Worm (Caenorhabditis elegans) whole organism, mixed stage, embryonic: ENCODE results near the gene mppb-1.

ENCODE experiments used
- M03D4.4 ChIP-seq: sonication (generic microtip); optimal IDR thresholded peaks from 2 replicates; lab custom pipeline; 2017; ENCODE audit warnings: mild to moderate bottlenecking, missing genetic modification characterization, missing compliant biosample characterization
- bed-3 ChIP-seq: fragments of 200-800 bp; sonication (Bioruptor generic); optimal IDR thresholded peaks from 3 replicates; lab custom pipeline; 2018; ENCODE audit warnings: mild to moderate bottlenecking, missing genetic modification characterization, moderate library complexity, missing compliant biosample characterization
- ceh-39 ChIP-seq: fragments of 150-350 bp; optimal IDR thresholded peaks from 2 replicates; lab custom pipeline; 2014; ENCODE audit warnings: missing biosample characterization, missing genetic modification characterization
- ceh-43 ChIP-seq: fragments of 200-800 bp; sonication (Bioruptor generic); optimal IDR thresholded peaks from 2 replicates; lab custom pipeline; 2018; ENCODE audit warnings: mild to moderate bottlenecking, missing genetic modification characterization, moderate library complexity, missing compliant biosample characterization
- ceh-83 ChIP-seq: fragments of 200-800 bp; sonication (Bioruptor generic); optimal IDR thresholded peaks from 2 replicates; lab custom pipeline; 2018; ENCODE audit warnings: mild to moderate bottlenecking, missing genetic modification characterization, missing compliant biosample characterization
- ces-1 ChIP-seq: fragments of 150-350 bp; optimal IDR thresholded peaks from 2 replicates; lab custom pipeline; 2014; ENCODE audit warnings: missing biosample characterization, missing genetic modification reagents, missing genetic modification characterization
- cnd-1 ChIP-seq: fragments of 200-800 bp; sonication (Bioruptor generic); optimal IDR thresholded peaks from 2 replicates; lab custom pipeline; 2018; ENCODE audit warnings: mild to moderate bottlenecking, missing genetic modification characterization, missing compliant biosample characterization
- drap-1 ChIP-seq: fragments of 200-800 bp; sonication (Bioruptor generic); optimal IDR thresholded peaks from 3 replicates; lab custom pipeline; 2018; ENCODE audit warnings: mild to moderate bottlenecking, missing genetic modification characterization, missing compliant biosample characterization
- elt-1 ChIP-seq: sonication (generic microtip); optimal IDR thresholded peaks from 2 replicates; lab custom pipeline; 2017; ENCODE audit warnings: missing genetic modification characterization, mild to moderate bottlenecking, missing compliant biosample characterization, antibody characterized with exemption, moderate library complexity, borderline replicate concordance; ENCODE audit not compliant: insufficient read depth
- elt-3 ChIP-seq: fragments of 150-350 bp; optimal IDR thresholded peaks from 2 replicates; lab custom pipeline; 2014; ENCODE audit warnings: missing biosample characterization, missing genetic modification characterization
- flh-1 ChIP-seq: fragments of 200-800 bp; sonication (Bioruptor generic); optimal IDR thresholded peaks from 2 replicates; lab custom pipeline; 2018; ENCODE audit warnings: mild to moderate bottlenecking, missing genetic modification characterization, moderate library complexity, missing compliant biosample characterization
- ham-2 ChIP-seq: fragments of 200-800 bp; sonication (Bioruptor generic); optimal IDR thresholded peaks from 2 replicates; lab custom pipeline; 2018; ENCODE audit warnings: mild to moderate bottlenecking, missing genetic modification characterization, missing compliant biosample characterization
- hlh-1 ChIP-seq: fragments of 150-350 bp; optimal IDR thresholded peaks from 2 replicates; lab custom pipeline; 2014; ENCODE audit warnings: missing biosample characterization, missing genetic modification reagents, missing genetic modification characterization
- lin-13 ChIP-seq: fragments of 150-350 bp; optimal IDR thresholded peaks from 2 replicates; lab custom pipeline; 2014; ENCODE audit warnings: missing biosample characterization, missing genetic modification characterization
- lin-32 ChIP-seq: fragments of 200-800 bp; sonication (Bioruptor generic); optimal IDR thresholded peaks from 2 replicates; lab custom pipeline; 2018; ENCODE audit warnings: mild to moderate bottlenecking, missing genetic modification characterization, missing compliant biosample characterization
- lsy-2 ChIP-seq: fragments of 150-350 bp; optimal IDR thresholded peaks from 2 replicates; lab custom pipeline; 2014; ENCODE audit warnings: missing biosample characterization, missing genetic modification characterization
- mab-5 ChIP-seq: fragments of 150-350 bp; optimal IDR thresholded peaks from 2 replicates; lab custom pipeline; 2014; ENCODE audit warnings: missing biosample characterization, missing genetic modification characterization
- mep-1 ChIP-seq: fragments of 150-350 bp; optimal IDR thresholded peaks from 2 replicates; lab custom pipeline; 2017; ENCODE audit warnings: missing biosample characterization, missing genetic modification reagents, missing genetic modification characterization, inconsistent platforms
- nhr-12 ChIP-seq: fragments of 150-350 bp; optimal IDR thresholded peaks from 2 replicates; lab custom pipeline; 2014; ENCODE audit warnings: missing biosample characterization, missing genetic modification characterization
- pha-4 ChIP-seq: fragments of 150-350 bp; optimal IDR thresholded peaks from 2 replicates; lab custom pipeline; 2018; ENCODE audit warnings: missing biosample characterization, missing genetic modification reagents, missing genetic modification characterization
- sem-2 ChIP-seq: fragments of 200-800 bp; sonication (Bioruptor generic); optimal IDR thresholded peaks from 2 replicates; lab custom pipeline; 2018; ENCODE audit warnings: mild to moderate bottlenecking, missing genetic modification characterization, missing compliant biosample characterization
- snpc-4 ChIP-seq: fragments of 150-350 bp; optimal IDR thresholded peaks from 2 replicates; lab custom pipeline; 2014; ENCODE audit warnings: missing biosample characterization, missing genetic modification characterization
- sptf-1 ChIP-seq: sonication (generic microtip); optimal IDR thresholded peaks from 2 replicates; lab custom pipeline; 2017; ENCODE audit warnings: mild to moderate bottlenecking, missing genetic modification characterization, moderate library complexity, missing compliant biosample characterization
- tbx-8 ChIP-seq: fragments of 200-800 bp; sonication (Bioruptor generic); optimal IDR thresholded peaks from 2 replicates; lab custom pipeline; 2018; ENCODE audit warnings: mild to moderate bottlenecking, missing genetic modification characterization, moderate library complexity, missing compliant biosample characterization
- unc-120 ChIP-seq: sonication (generic microtip); optimal IDR thresholded peaks from 2 replicates; lab custom pipeline; 2017; ENCODE audit warnings: missing genetic modification characterization, missing compliant biosample characterization; ENCODE audit not compliant: poor library complexity, severe bottlenecking
- unc-39 ChIP-seq: fragments of 150-350 bp; optimal IDR thresholded peaks from 2 replicates; lab custom pipeline; 2014; ENCODE audit warnings: missing biosample characterization, missing genetic modification characterization
- zip-8 ChIP-seq: fragments of 150-350 bp; optimal IDR thresholded peaks from 2 replicates; lab custom pipeline; 2014; ENCODE audit warnings: missing biosample characterization, missing genetic modification characterization
- ztf-11 ChIP-seq: fragments of 150-350 bp; optimal IDR thresholded peaks from 2 replicates; lab custom pipeline; 2014; ENCODE audit warnings: missing biosample characterization, missing genetic modification characterization

mppb-1 gene

ce11 chrIV:9051036-9051435, 23.4 kb upstream of the mppb-1 start:
- no peak for TF ChIP-seq bed-3
- TF ChIP-seq lsy-2 (tag; lab: Kevin White, UChicago), result no peak
- no peak for TF ChIP-seq snpc-4 (tag; lab: Kevin White, UChicago)
- TF ChIP-seq ham-2, result no peak
- no peak for TF ChIP-seq lin-32
- no peak for TF ChIP-seq nhr-12 (tag; lab: Kevin White, UChicago)
- TF ChIP-seq ceh-43 (GFP tag; lab: Kevin White, UChicago), result no peak
- TF ChIP-seq lin-13 (tag; lab: Kevin White, UChicago), result no peak
- TF ChIP-seq tbx-8 (GFP tag; lab: Kevin White, UChicago), result no peak
- no peak for TF ChIP-seq zip-8 (tag; lab: Kevin White, UChicago)
- no peak for TF ChIP-seq drap-1
- TF ChIP-seq hlh-1, result no peak
- TF ChIP-seq ztf-11 (tag; lab: Kevin White, UChicago), result no peak
- no peak for TF ChIP-seq pha-4 (tag; lab: Kevin White, UChicago)

- TF ChIP-seq cnd-1 (tag; lab: Kevin White, UChicago) (no peak), snpc-4 (tag; lab: Kevin White, UChicago) (no peak), bed-3 (no peak), ceh-83 (GFP tag; lab: Kevin White, UChicago) (no peak)
These were observed 22.8 kb upstream of the mppb-1 start for ce11 chrIV:9051510-9052175.

- TF ChIP-seq unc-39 (tag; lab: Kevin White, UChicago) (no peak), M03D4.4 (tag; lab: Kevin White, UChicago) (no peak), mab-5 (tag; lab: Kevin White, UChicago) (no peak), cnd-1 (tag; lab: Kevin White, UChicago) (no peak), unc-120 (no peak), nhr-12 (tag; lab: Kevin White, UChicago) (no peak), elt-3 (tag; lab: Kevin White, UChicago) (no peak), ceh-83 (GFP tag; lab: Kevin White, UChicago) (no peak), lin-32 (no peak), flh-1 (GFP tag; lab: Kevin White, UChicago) (no peak), ztf-11 (tag; lab: Kevin White, UChicago) (no peak), zip-8 (tag; lab: Kevin White, UChicago) (no peak), sem-2 (GFP tag; lab: Kevin White, UChicago) (no peak), ces-1 (GFP tag; lab: Kevin White, UChicago) (no peak)
These were observed 21.1 kb upstream of the mppb-1 start for ce11 chrIV:9053403-9053802.

- TF ChIP-seq M03D4.4 (tag; lab: Kevin White, UChicago), result no peak
These were observed 11.0 kb upstream of the mppb-1 start for ce11 chrIV:9063518-9063917.

ce11 chrIV:9067277-9068197, 6.9 kb upstream of the mppb-1 start:
- peak; percentile 58 for TF ChIP-seq zip-8 (tag; lab: Kevin White, UChicago)
- TF ChIP-seq, all 35 proteins: peak for 1; not testable (repeated sequence) for 34

- TF ChIP-seq ceh-43 (GFP tag; lab: Kevin White, UChicago) (no peak), ham-2 (no peak), elt-1 (no peak), hlh-1 (no peak), mep-1 (no peak), bed-3 (no peak), drap-1 (no peak), sptf-1 (no peak), zip-8 (tag; lab: Kevin White, UChicago) (no peak), ceh-39 (tag; lab: Kevin White, UChicago) (no peak)
These were observed 4.8 kb upstream of the mppb-1 start, which contains the start of gene nhr-11 for ce11 chrIV:9069703-9070102. TSS of gene nhr-11 (plus strand) at chrIV:9070003.
